Worm (Caenorhabditis elegans): Measurements from ENCODE around the gene F56B3.6.

DNA sequence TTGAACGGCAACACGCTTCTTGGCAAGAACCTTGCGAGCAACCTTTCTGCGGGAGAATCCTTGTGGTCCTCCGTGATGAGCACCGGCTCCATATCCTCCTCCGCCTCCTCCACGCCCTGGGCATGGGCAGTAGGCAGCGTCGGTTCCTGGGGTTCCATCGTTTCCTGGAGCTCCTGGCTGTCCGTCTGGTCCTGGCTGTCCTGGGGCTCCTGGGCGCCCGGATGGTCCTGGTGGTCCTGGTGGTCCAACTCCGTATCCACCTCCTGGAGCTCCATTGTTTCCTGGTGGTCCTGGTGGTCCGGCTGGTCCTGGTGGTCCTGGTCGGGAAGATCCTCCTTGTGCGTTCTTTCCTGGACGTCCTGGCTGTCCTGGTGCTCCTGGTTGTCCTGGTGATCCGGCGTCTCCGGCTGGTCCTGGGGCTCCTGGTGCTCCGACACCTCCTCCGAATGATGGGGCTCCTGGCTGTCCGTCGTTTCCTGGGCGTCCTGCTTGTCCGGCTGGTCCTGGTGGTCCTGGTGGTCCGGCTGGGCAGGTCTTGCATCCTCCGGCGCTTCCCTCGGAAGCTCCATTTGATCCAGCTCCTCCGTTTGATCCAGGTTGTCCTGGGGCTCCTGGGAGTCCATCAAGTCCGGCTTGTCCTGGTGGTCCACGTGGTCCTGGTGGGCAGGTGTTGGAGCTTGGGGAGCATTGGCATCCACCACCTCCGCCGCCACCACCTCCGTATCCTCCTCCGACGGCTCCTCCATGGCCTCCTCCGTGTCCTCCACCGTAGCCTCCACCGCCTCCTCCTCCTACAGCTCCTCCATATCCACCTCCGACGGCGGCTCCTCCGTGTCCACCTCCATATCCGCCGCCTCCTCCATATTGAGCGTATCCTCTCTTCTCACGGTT, 25.1 kb upstream of the F56B3.6 start:
- TF ChIP-seq ceh-58 (GFP tag; IDR thresholded peaks at IDR 0.05) (no peak), F57A8.1 (GFP tag; optimal IDR thresholded peaks at IDR 0.05) (no peak), unc-62 (GFP tag; optimal IDR thresholded peaks at IDR 0.05) (no peak), lsl-1 (GFP tag; optimal IDR thresholded peaks at IDR 0.05) (no peak), lin-26 (GFP tag; IDR thresholded peaks at IDR 0.05) (no peak), efl-1 (GFP tag; optimal IDR thresholded peaks at IDR 0.05) (no peak), sea-2 (GFP tag; IDR thresholded peaks at IDR 0.05) (no peak), Y53G8AR.9 (GFP tag; conservative IDR thresholded peaks at IDR 0.05) (no peak)
